Fruit fly (Drosophila melanogaster) whole organism, adult: ENCODE measurements around the gene CG33483.

Source experiments
- CG11617 ChIP-seq: fragments of 200-800 bp; sonication (Bioruptor generic); optimal IDR thresholded peaks from 2 replicates; lab custom pipeline; 2017; ENCODE audit warnings: mild to moderate bottlenecking, missing biosample characterization, missing genetic modification reagents, missing genetic modification characterization
- CG12768 ChIP-seq: fragments of 200-800 bp; sonication (Bioruptor generic); optimal IDR thresholded peaks from 2 replicates; lab custom pipeline; 2017; ENCODE audit warnings: missing biosample characterization, missing genetic modification characterization, mild to moderate bottlenecking, moderate library complexity, missing genetic modification reagents
- CG14711 ChIP-seq: fragments of 200-800 bp; sonication (Bioruptor generic); optimal IDR thresholded peaks from 2 replicates; lab custom pipeline; 2018; ENCODE audit warnings: missing biosample characterization, mild to moderate bottlenecking, missing genetic modification characterization, moderate library complexity
- CG1620 ChIP-seq: fragments of 200-800 bp; sonication (Bioruptor generic); optimal IDR thresholded peaks from 2 replicates; lab custom pipeline; 2016; ENCODE audit warnings: missing biosample characterization, missing genetic modification characterization
- CG33017 ChIP-seq: fragments of 200-800 bp; sonication (Bioruptor generic); optimal IDR thresholded peaks from 2 replicates; lab custom pipeline; 2018; ENCODE audit warnings: missing biosample characterization, mild to moderate bottlenecking, missing genetic modification characterization, moderate library complexity
- CG5204 ChIP-seq: fragments of 200-800 bp; sonication (Bioruptor generic); optimal IDR thresholded peaks from 2 replicates; lab custom pipeline; 2016; ENCODE audit warnings: missing biosample characterization, missing genetic modification characterization
- CG7045 ChIP-seq: fragments of 200-800 bp; sonication (Bioruptor generic); optimal IDR thresholded peaks from 2 replicates; lab custom pipeline; 2017; ENCODE audit warnings: missing biosample characterization, mild to moderate bottlenecking, missing genetic modification characterization
- CG7101 ChIP-seq: fragments of 200-800 bp; sonication (Bioruptor generic); optimal IDR thresholded peaks from 2 replicates; lab custom pipeline; 2018; ENCODE audit warnings: missing biosample characterization, mild to moderate bottlenecking, missing genetic modification characterization, moderate library complexity
- Clk ChIP-seq: fragments of 200-800 bp; sonication (Bioruptor generic); optimal IDR thresholded peaks from 2 replicates; lab custom pipeline; 2017; ENCODE audit warnings: missing biosample characterization, missing genetic modification characterization
- Crg-1 ChIP-seq: fragments of 200-800 bp; sonication (Bioruptor generic); optimal IDR thresholded peaks from 2 replicates; lab custom pipeline; 2016; ENCODE audit warnings: missing biosample characterization, missing genetic modification characterization
- Hr96 ChIP-seq: fragments of 200-800 bp; sonication (Bioruptor generic); optimal IDR thresholded peaks from 2 replicates; lab custom pipeline; 2016; ENCODE audit warnings: missing biosample characterization, missing genetic modification characterization
- Mnt ChIP-seq: fragments of 200-800 bp; sonication (Bioruptor generic); optimal IDR thresholded peaks from 2 replicates; lab custom pipeline; 2016; ENCODE audit warnings: missing biosample characterization, mild to moderate bottlenecking, missing genetic modification characterization
- bab1 ChIP-seq: fragments of 200-800 bp; sonication (Bioruptor generic); optimal IDR thresholded peaks from 3 replicates; lab custom pipeline; 2019; ENCODE audit warnings: missing biosample characterization, mild to moderate bottlenecking, missing genetic modification characterization, moderate library complexity
- cic ChIP-seq: fragments of 200-800 bp; sonication (Bioruptor generic); optimal IDR thresholded peaks from 2 replicates; lab custom pipeline; 2017; ENCODE audit warnings: missing biosample characterization, mild to moderate bottlenecking, missing genetic modification characterization, moderate library complexity
- cnc ChIP-seq, 2 experiments: fragments of >200 bp; optimal IDR thresholded peaks; 2 replicates each; lab custom pipeline; 2017
- kay ChIP-seq: fragments of 200-800 bp; sonication (Bioruptor generic); peaks from one replicate; lab custom pipeline; 2016; ENCODE audit warnings: missing biosample characterization, missing genetic modification characterization, borderline replicate concordance
- ovo ChIP-seq: fragments of 200-800 bp; sonication (Bioruptor generic); optimal IDR thresholded peaks from 2 replicates; lab custom pipeline; 2016; ENCODE audit warnings: missing biosample characterization, missing genetic modification characterization
- pad ChIP-seq: fragments of 200-800 bp; sonication (Bioruptor generic); optimal IDR thresholded peaks from 3 replicates; lab custom pipeline; 2017; ENCODE audit warnings: missing biosample characterization, missing genetic modification characterization, mild to moderate bottlenecking, moderate library complexity, missing genetic modification reagents
- tj ChIP-seq: fragments of 200-800 bp; sonication (Bioruptor generic); optimal IDR thresholded peaks from 3 replicates; lab custom pipeline; 2017; ENCODE audit warnings: missing biosample characterization, mild to moderate bottlenecking, missing genetic modification characterization, moderate library complexity
- toe ChIP-seq: fragments of 200-800 bp; sonication (Bioruptor generic); optimal IDR thresholded peaks from 2 replicates; lab custom pipeline; 2016; ENCODE audit warnings: missing biosample characterization, missing genetic modification characterization

Gene CG33483

dm6 chr3R:30862471-30862870, 39.5 kb downstream of the CG33483 start:
- TF ChIP-seq Clk (GFP tag; lab: Kevin White, UChicago) (no peak), Hr96 (GFP tag; lab: Kevin White, UChicago) (no peak), tj (GFP tag; lab: Kevin White, UChicago) (no peak), CG12768 (no peak), cic (GFP tag; lab: Kevin White, UChicago) (no peak), CG11617 (GFP tag; lab: Kevin White, UChicago) (no peak), CG7101 (tag; lab: Kevin White, UChicago) (no peak), bab1 (no peak), ovo (GFP tag; lab: Kevin White, UChicago) (no peak), cnc (optimal IDR thresholded peaks at IDR 0.05; lab: Kevin White, UChicago) (no peak), kay (GFP tag; lab: Kevin White, UChicago) (no peak), Mnt (GFP tag; lab: Kevin White, UChicago) (no peak), CG5204 (GFP tag; lab: Kevin White, UChicago) (no peak), CG7045 (GFP tag; lab: Kevin White, UChicago) (no peak), CG14711 (tag; lab: Kevin White, UChicago) (no peak), toe (GFP tag; lab: Kevin White, UChicago) (no peak), pad (GFP tag; lab: Kevin White, UChicago) (no peak), CG1620 (GFP tag; lab: Kevin White, UChicago) (no peak), CG33017 (no peak)

- TF ChIP-seq cnc (optimal IDR thresholded peaks at IDR 0.05; lab: Kevin White, UChicago) = no peak
- TF ChIP-seq CG7101 (tag; lab: Kevin White, UChicago) = no peak
- no peak for TF ChIP-seq Crg-1 (GFP tag; lab: Kevin White, UChicago)
- TF ChIP-seq Clk (GFP tag; lab: Kevin White, UChicago) = no peak
- TF ChIP-seq CG1620 (GFP tag; lab: Kevin White, UChicago) = no peak
- TF ChIP-seq toe (GFP tag; lab: Kevin White, UChicago) = no peak
- TF ChIP-seq cic (GFP tag; lab: Kevin White, UChicago) = no peak
- TF ChIP-seq CG5204 (GFP tag; lab: Kevin White, UChicago) = no peak
- TF ChIP-seq Mnt (GFP tag; lab: Kevin White, UChicago) = no peak
- no peak for TF ChIP-seq Hr96 (GFP tag; lab: Kevin White, UChicago)
- TF ChIP-seq pad (GFP tag; lab: Kevin White, UChicago) = no peak
- no peak for TF ChIP-seq ovo (GFP tag; lab: Kevin White, UChicago)
These were observed 41.4 kb downstream of the CG33483 start for dm6 chr3R:30860561-30860928.

- no peak for TF ChIP-seq bab1
- TF ChIP-seq pad (GFP tag; lab: Kevin White, UChicago) = no peak
These were observed 41.9 kb downstream of the CG33483 start for dm6 chr3R:30859901-30860560.

dm6 chr3R:30856596-30856995, 45.4 kb downstream of the CG33483 start:
- TF ChIP-seq CG7101 (tag; lab: Kevin White, UChicago) = no peak
- no peak for TF ChIP-seq bab1
- TF ChIP-seq tj (GFP tag; lab: Kevin White, UChicago) = no peak
- TF ChIP-seq pad (GFP tag; lab: Kevin White, UChicago) = no peak
- TF ChIP-seq CG1620 (GFP tag; lab: Kevin White, UChicago) = no peak
- no peak for TF ChIP-seq cic (GFP tag; lab: Kevin White, UChicago)
- TF ChIP-seq CG11617 (GFP tag; lab: Kevin White, UChicago) = no peak

dm6 chr3R:30855176-30855575, 46.8 kb downstream of the CG33483 start:
- no peak for TF ChIP-seq tj (GFP tag; lab: Kevin White, UChicago)
- TF ChIP-seq CG7101 (tag; lab: Kevin White, UChicago) = no peak
- no peak for TF ChIP-seq kay (GFP tag; lab: Kevin White, UChicago)
- no peak for TF ChIP-seq cic (GFP tag; lab: Kevin White, UChicago)
- TF ChIP-seq Hr96 (GFP tag; lab: Kevin White, UChicago) = no peak
- no peak for TF ChIP-seq CG12768
- TF ChIP-seq toe (GFP tag; lab: Kevin White, UChicago) = no peak
- TF ChIP-seq ovo (GFP tag; lab: Kevin White, UChicago) = no peak
- TF ChIP-seq bab1 = no peak
- no peak for TF ChIP-seq CG7045 (GFP tag; lab: Kevin White, UChicago)
- TF ChIP-seq CG33017 = no peak

- TF ChIP-seq CG14711 (tag; lab: Kevin White, UChicago) = no peak
- no peak for TF ChIP-seq cnc (optimal IDR thresholded peaks at IDR 0.05; lab: Kevin White, UChicago)
- TF ChIP-seq Crg-1 (GFP tag; lab: Kevin White, UChicago) = no peak
- no peak for TF ChIP-seq toe (GFP tag; lab: Kevin White, UChicago)
- no peak for TF ChIP-seq ovo (GFP tag; lab: Kevin White, UChicago)
- TF ChIP-seq CG12768 = no peak
- TF ChIP-seq cic (GFP tag; lab: Kevin White, UChicago) = no peak
- no peak for TF ChIP-seq CG5204 (GFP tag; lab: Kevin White, UChicago)
- TF ChIP-seq bab1 = no peak
These were observed 50.1 kb downstream of the CG33483 start, which contains the start of gene tll for dm6 chr3R:30851843-30852365. TSS of gene tll (plus strand) at chr3R:30852315.
